Fruit fly (Drosophila melanogaster) whole organism, pupa: ENCODE measurements around the gene JMJD5.

Experiments used
- CG10348 ChIP-seq: fragments of 200-800 bp; sonication (Bioruptor generic); IDR thresholded peaks from 2 replicates; pipeline ENCODE4 v1.3.6; 2022; ENCODE audit warnings: missing biosample characterization, missing genetic modification characterization
- CG12605 ChIP-seq: fragments of 200-800 bp; sonication (Bioruptor generic); IDR thresholded peaks from 2 replicates; pipeline ENCODE4 v1.3.6; 2022; ENCODE audit warnings: missing biosample characterization, missing genetic modification characterization
- CG13204 ChIP-seq: fragments of 200-800 bp; sonication (Bioruptor generic); optimal IDR thresholded peaks from 2 replicates; lab custom pipeline; 2018; ENCODE audit warnings: missing biosample characterization, mild to moderate bottlenecking, missing genetic modification characterization, moderate library complexity
- CG14655 ChIP-seq: fragments of 200-800 bp; sonication (Bioruptor generic); optimal IDR thresholded peaks from 3 replicates; lab custom pipeline; 2017; ENCODE audit warnings: mild to moderate bottlenecking, missing biosample characterization, missing genetic modification reagents, missing genetic modification characterization
- CG15710 ChIP-seq: fragments of 200-800 bp; sonication (Bioruptor generic); optimal IDR thresholded peaks from 2 replicates; lab custom pipeline; 2018; ENCODE audit warnings: missing biosample characterization, mild to moderate bottlenecking, missing genetic modification characterization, moderate library complexity
- CG17806 ChIP-seq: fragments of 200-800 bp; sonication (Bioruptor generic); optimal IDR thresholded peaks from 2 replicates; lab custom pipeline; 2018; ENCODE audit warnings: missing biosample characterization, mild to moderate bottlenecking, missing genetic modification characterization, moderate library complexity
- CG32121 ChIP-seq: fragments of 200-800 bp; sonication (Bioruptor generic); IDR thresholded peaks from 2 replicates; pipeline ENCODE4 v1.3.6; 2022; ENCODE audit warnings: missing biosample characterization, missing genetic modification characterization
- CG34367 ChIP-seq: fragments of 200-800 bp; sonication (Bioruptor generic); optimal IDR thresholded peaks from 2 replicates; lab custom pipeline; 2018; ENCODE audit warnings: missing biosample characterization, mild to moderate bottlenecking, missing genetic modification characterization
- CG4496 ChIP-seq: fragments of 200-800 bp; sonication (Bioruptor generic); IDR thresholded peaks from 3 replicates; pipeline ENCODE4 v1.3.6; 2022; ENCODE audit warnings: missing biosample characterization, missing genetic modification characterization
- CG8159 ChIP-seq: fragments of 200-800 bp; sonication (Bioruptor generic); optimal IDR thresholded peaks from 3 replicates; lab custom pipeline; 2018; ENCODE audit warnings: missing biosample characterization, mild to moderate bottlenecking, missing genetic modification characterization, moderate library complexity
- CG8301 ChIP-seq: fragments of 200-800 bp; sonication (Bioruptor generic); optimal IDR thresholded peaks from 2 replicates; lab custom pipeline; 2018; ENCODE audit warnings: missing biosample characterization, mild to moderate bottlenecking, missing genetic modification characterization
- CG9948 ChIP-seq: fragments of 200-800 bp; sonication (Bioruptor generic); optimal IDR thresholded peaks from 2 replicates; lab custom pipeline; 2018; ENCODE audit warnings: missing biosample characterization, mild to moderate bottlenecking, missing genetic modification characterization, moderate library complexity
- D1 ChIP-seq: fragments of 200-800 bp; sonication (Bioruptor generic); optimal IDR thresholded peaks from 2 replicates; lab custom pipeline; 2018; ENCODE audit warnings: missing biosample characterization, mild to moderate bottlenecking, missing genetic modification characterization, moderate library complexity
- EcR ChIP-seq: fragments of 200-800 bp; sonication (Bioruptor generic); optimal IDR thresholded peaks from 3 replicates; lab custom pipeline; 2019; ENCODE audit warnings: missing biosample characterization, missing genetic modification characterization, mild to moderate bottlenecking, moderate library complexity, missing genetic modification reagents
- Ets98B ChIP-seq: fragments of 200-800 bp; sonication (Bioruptor generic); IDR thresholded peaks from 2 replicates; pipeline ENCODE4 v1.3.6; 2022; ENCODE audit warnings: missing biosample characterization, missing genetic modification characterization
- Pif1A ChIP-seq: fragments of 200-800 bp; sonication (Bioruptor generic); optimal IDR thresholded peaks from 3 replicates; lab custom pipeline; 2016; ENCODE audit warnings: missing biosample characterization, missing genetic modification characterization
- Pif1B ChIP-seq: fragments of 200-800 bp; sonication (Bioruptor generic); optimal IDR thresholded peaks from 3 replicates; lab custom pipeline; 2016; ENCODE audit warnings: missing biosample characterization, missing genetic modification characterization
- Snoo ChIP-seq: fragments of 200-800 bp; sonication (Bioruptor generic); optimal IDR thresholded peaks from 3 replicates; lab custom pipeline; 2017; ENCODE audit warnings: missing biosample characterization, mild to moderate bottlenecking, missing genetic modification characterization, inconsistent platforms
- fd96Ca ChIP-seq: fragments of 200-800 bp; sonication (Bioruptor generic); IDR thresholded peaks from 3 replicates; pipeline ENCODE4 v1.3.6; 2022; ENCODE audit warnings: missing biosample characterization, missing genetic modification characterization
- gl ChIP-seq: fragments of 200-800 bp; sonication (Bioruptor generic); optimal IDR thresholded peaks from 2 replicates; lab custom pipeline; 2018; ENCODE audit warnings: missing biosample characterization, mild to moderate bottlenecking, missing genetic modification characterization
- rn ChIP-seq: fragments of 200-800 bp; sonication (Bioruptor generic); IDR thresholded peaks from 2 replicates; pipeline ENCODE4 v1.3.6; 2022; ENCODE audit warnings: missing biosample characterization, missing genetic modification characterization

JMJD5 gene

dm6 chr3L:809538-809805 is 31.7 kb downstream of the JMJD5 start:
- no peak for TF ChIP-seq D1 (tag; lab: Kevin White, UChicago)

- TF ChIP-seq CG14655 (no peak), CG12605 (GFP tag; lab: Robert Waterston, UW) (no peak), CG8301 (tag; lab: Kevin White, UChicago) (no peak), CG32121 (GFP tag; lab: Robert Waterston, UW) (no peak), Pif1A (no peak), CG17806 (tag; lab: Kevin White, UChicago) (no peak), CG15710 (tag; lab: Kevin White, UChicago) (no peak), CG13204 (GFP tag; lab: Kevin White, UChicago) (no peak), fd96Ca (GFP tag; lab: Robert Waterston, UW) (no peak), Pif1B (GFP tag; lab: Kevin White, UChicago) (no peak), CG8159 (tag; lab: Kevin White, UChicago) (no peak), D1 (tag; lab: Kevin White, UChicago) (no peak), Ets98B (GFP tag; lab: Robert Waterston, UW) (no peak), CG4496 (GFP tag; lab: Robert Waterston, UW) (no peak), CG34367 (no peak), rn (GFP tag; lab: Robert Waterston, UW) (no peak), gl (tag; lab: Kevin White, UChicago) (no peak), CG9948 (tag; lab: Kevin White, UChicago) (no peak)
These were observed 32.2 kb downstream of the JMJD5 start for dm6 chr3L:808725-809537.

dm6 chr3L:807456-807855 is 33.7 kb downstream of the JMJD5 start:
- peak; percentile 39 for TF ChIP-seq CG8301 (tag; lab: Kevin White, UChicago)
- TF ChIP-seq CG13204 (GFP tag; lab: Kevin White, UChicago): no peak
- no peak for TF ChIP-seq Pif1A
- TF ChIP-seq CG17806 (tag; lab: Kevin White, UChicago): peak; percentile 49
- TF ChIP-seq CG8159 (tag; lab: Kevin White, UChicago): peak; percentile 58
- TF ChIP-seq rn (GFP tag; lab: Robert Waterston, UW): no peak
- no peak for TF ChIP-seq CG32121 (GFP tag; lab: Robert Waterston, UW)
- TF ChIP-seq Pif1B (GFP tag; lab: Kevin White, UChicago): no peak
- no peak for TF ChIP-seq EcR (GFP tag; lab: Kevin White, UChicago)
- TF ChIP-seq gl (tag; lab: Kevin White, UChicago): no peak
- peak; percentile 46 for TF ChIP-seq CG9948 (tag; lab: Kevin White, UChicago)
- no peak for TF ChIP-seq D1 (tag; lab: Kevin White, UChicago)
- TF ChIP-seq Ets98B (GFP tag; lab: Robert Waterston, UW): no peak
- TF ChIP-seq CG15710 (tag; lab: Kevin White, UChicago): peak; percentile 41
- no peak for TF ChIP-seq fd96Ca (GFP tag; lab: Robert Waterston, UW)
- no peak for TF ChIP-seq CG10348 (GFP tag; lab: Robert Waterston, UW)
- TF ChIP-seq Snoo: no peak
- no peak for TF ChIP-seq CG4496 (GFP tag; lab: Robert Waterston, UW)
- no peak for TF ChIP-seq CG34367
- peak; percentile 54 for TF ChIP-seq CG14655
- TF ChIP-seq CG12605 (GFP tag; lab: Robert Waterston, UW): no peak

- TF ChIP-seq CG14655: peak; percentile 93
- peak; percentile 94 for TF ChIP-seq CG32121 (GFP tag; lab: Robert Waterston, UW)
- no peak for TF ChIP-seq D1 (tag; lab: Kevin White, UChicago)
- TF ChIP-seq Pif1B (GFP tag; lab: Kevin White, UChicago): peak; percentile 76
- TF ChIP-seq CG10348 (GFP tag; lab: Robert Waterston, UW): no peak
- TF ChIP-seq CG9948 (tag; lab: Kevin White, UChicago): peak; percentile 77
- TF ChIP-seq CG8301 (tag; lab: Kevin White, UChicago): peak; percentile 94
- TF ChIP-seq CG8159 (tag; lab: Kevin White, UChicago): peak; percentile 71
- TF ChIP-seq gl (tag; lab: Kevin White, UChicago): peak; percentile 44
- TF ChIP-seq CG15710 (tag; lab: Kevin White, UChicago): peak; percentile 56
- no peak for TF ChIP-seq EcR (GFP tag; lab: Kevin White, UChicago)
- peak; percentile 92 for TF ChIP-seq fd96Ca (GFP tag; lab: Robert Waterston, UW)
- peak; percentile 83 for TF ChIP-seq Pif1A
- peak; percentile 66 for TF ChIP-seq CG34367
- TF ChIP-seq rn (GFP tag; lab: Robert Waterston, UW): peak; percentile 88
- peak; percentile 96 for TF ChIP-seq CG4496 (GFP tag; lab: Robert Waterston, UW)
- TF ChIP-seq CG13204 (GFP tag; lab: Kevin White, UChicago): peak; percentile 16
- peak; percentile 74 for TF ChIP-seq CG17806 (tag; lab: Kevin White, UChicago)
- peak; percentile 96 for TF ChIP-seq Ets98B (GFP tag; lab: Robert Waterston, UW)
- TF ChIP-seq CG12605 (GFP tag; lab: Robert Waterston, UW): peak; percentile 94
- peak; percentile 46 for TF ChIP-seq Snoo
- TF ChIP-seq, all 21 proteins: peak for 18
These were observed 35.4 kb downstream of the JMJD5 start for dm6 chr3L:805642-806218.

dm6 chr3L:804557-805260 is 36.5 kb downstream of the JMJD5 start:
- peak; percentile 29 for TF ChIP-seq CG14655
- no peak for TF ChIP-seq CG10348 (GFP tag; lab: Robert Waterston, UW)
- peak; percentile 3 for TF ChIP-seq CG34367
- TF ChIP-seq CG9948 (tag; lab: Kevin White, UChicago): peak; percentile 36
- TF ChIP-seq fd96Ca (GFP tag; lab: Robert Waterston, UW): no peak
- peak; percentile 61 for TF ChIP-seq CG8159 (tag; lab: Kevin White, UChicago)
- peak; percentile 34 for TF ChIP-seq CG15710 (tag; lab: Kevin White, UChicago)
- no peak for TF ChIP-seq CG12605 (GFP tag; lab: Robert Waterston, UW)
- no peak for TF ChIP-seq EcR (GFP tag; lab: Kevin White, UChicago)
- TF ChIP-seq CG8301 (tag; lab: Kevin White, UChicago): peak; percentile 4
- TF ChIP-seq Snoo: no peak
- no peak for TF ChIP-seq CG13204 (GFP tag; lab: Kevin White, UChicago)
- TF ChIP-seq rn (GFP tag; lab: Robert Waterston, UW): no peak
- peak; percentile 24; the same call in 2 of the 3 replicates for TF ChIP-seq CG4496 (GFP tag; lab: Robert Waterston, UW)
- no peak for TF ChIP-seq CG32121 (GFP tag; lab: Robert Waterston, UW)
- peak; percentile 42 for TF ChIP-seq Pif1A
- TF ChIP-seq D1 (tag; lab: Kevin White, UChicago): no peak
- no peak for TF ChIP-seq Pif1B (GFP tag; lab: Kevin White, UChicago)
- TF ChIP-seq CG17806 (tag; lab: Kevin White, UChicago): peak; percentile 44
- TF ChIP-seq gl (tag; lab: Kevin White, UChicago): no peak
- TF ChIP-seq Ets98B (GFP tag; lab: Robert Waterston, UW): no peak
